Fruit fly (Drosophila melanogaster) whole organism, prepupa: Measurements from ENCODE around the gene TSG101.

Experiments used
- Blimp-1 ChIP-seq: fragments of 200-800 bp; sonication (Bioruptor generic); optimal IDR thresholded peaks from 3 replicates; lab custom pipeline; 2017; ENCODE audit warnings: missing biosample characterization, missing genetic modification characterization, mild to moderate bottlenecking, moderate library complexity, missing genetic modification reagents
- CG3032 ChIP-seq: fragments of 200-800 bp; optimal IDR thresholded peaks from 2 replicates; lab custom pipeline; 2019; ENCODE audit warnings: missing biosample characterization, mild to moderate bottlenecking, missing genetic modification characterization, moderate library complexity
- CG32006 ChIP-seq: fragments of 200-800 bp; sonication (Bioruptor generic); optimal IDR thresholded peaks from 3 replicates; lab custom pipeline; 2017; ENCODE audit warnings: missing biosample characterization, mild to moderate bottlenecking, missing genetic modification characterization
- CG6163 ChIP-seq: fragments of 200-800 bp; sonication (Bioruptor generic); IDR thresholded peaks from 3 replicates; pipeline ENCODE4 v1.3.6; 2022; ENCODE audit warnings: missing biosample characterization, missing genetic modification characterization
- CG6276 ChIP-seq: fragments of 200-800 bp; sonication (Bioruptor generic); optimal IDR thresholded peaks from 2 replicates; lab custom pipeline; 2017; ENCODE audit warnings: missing biosample characterization, mild to moderate bottlenecking, missing genetic modification characterization
- CG8632 ChIP-seq: fragments of 200-800 bp; sonication (Bioruptor generic); optimal IDR thresholded peaks from 3 replicates; lab custom pipeline; 2016; ENCODE audit warnings: missing biosample characterization, missing genetic modification characterization
- Ets96B ChIP-seq: fragments of 200-800 bp; optimal IDR thresholded peaks from 2 replicates; lab custom pipeline; 2019; ENCODE audit warnings: missing biosample characterization, mild to moderate bottlenecking, missing genetic modification characterization, moderate library complexity
- Hr39 ChIP-seq: fragments of 200-800 bp; sonication (Bioruptor generic); optimal IDR thresholded peaks from 2 replicates; lab custom pipeline; 2016; ENCODE audit warnings: missing biosample characterization, missing genetic modification characterization
- Met ChIP-seq: fragments of 200-800 bp; sonication (Bioruptor generic); optimal IDR thresholded peaks from 3 replicates; lab custom pipeline; 2016; ENCODE audit warnings: missing biosample characterization, missing genetic modification characterization
- OdsH ChIP-seq: fragments of 200-800 bp; sonication (Bioruptor generic); optimal IDR thresholded peaks from 3 replicates; lab custom pipeline; 2016; ENCODE audit warnings: missing biosample characterization, missing genetic modification characterization
- achi ChIP-seq: fragments of 200-800 bp; sonication (Bioruptor generic); optimal IDR thresholded peaks from 3 replicates; lab custom pipeline; 2016; ENCODE audit warnings: missing biosample characterization, missing genetic modification characterization
- fd85E ChIP-seq: fragments of 200-800 bp; sonication (Bioruptor generic); optimal IDR thresholded peaks from 3 replicates; lab custom pipeline; 2016; ENCODE audit warnings: missing biosample characterization, missing genetic modification characterization
- salr ChIP-seq, 2 experiments: fragments of 200-800 bp; sonication (Bioruptor generic); optimal IDR thresholded peaks; 3 replicates each; lab custom pipeline; 2016 to 2018; ENCODE audit warnings: missing biosample characterization in 2 of 2, missing genetic modification characterization in 2 of 2, mild to moderate bottlenecking in 1 of 2
- spab ChIP-seq: fragments of 200-800 bp; sonication (Bioruptor generic); optimal IDR thresholded peaks from 2 replicates; lab custom pipeline; 2017; ENCODE audit warnings: missing biosample characterization, mild to moderate bottlenecking, missing genetic modification characterization, missing genetic modification reagents

DNA sequence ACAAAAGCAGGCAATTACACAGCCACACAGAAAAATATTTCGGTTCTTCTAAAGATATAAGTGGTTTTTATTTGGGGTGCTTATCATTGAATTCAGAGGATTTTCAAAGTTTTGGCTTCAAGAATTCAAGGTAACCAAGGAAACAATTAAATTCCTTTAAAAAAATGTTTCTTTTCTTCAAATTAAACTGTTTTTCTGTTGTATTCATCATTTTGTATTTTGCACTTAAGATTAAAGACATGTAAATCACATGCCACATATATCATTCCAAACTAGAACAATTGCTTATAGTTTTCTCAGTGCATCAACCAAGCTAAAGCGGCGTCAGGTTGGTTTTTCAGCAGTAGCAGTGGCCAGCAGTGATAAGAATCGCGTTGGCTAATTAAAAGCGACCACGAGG lies 1.6 kb upstream of the TSG101 start:
- TF ChIP-seq CG3032 (peak; percentile 5), Met (no peak), fd85E (no peak), achi (no peak), CG6163 (GFP tag; lab: Robert Waterston, UW) (no peak), CG8632 (peak; percentile 3), OdsH (GFP tag; lab: Kevin White, UChicago) (no peak), salr (GFP tag; optimal IDR thresholded peaks at IDR 0.05; lab: Kevin White, UChicago) (no peak), Blimp-1 (GFP tag; lab: Kevin White, UChicago) (no peak), Ets96B (tag; lab: Kevin White, UChicago) (no peak), spab (GFP tag; lab: Kevin White, UChicago) (peak; percentile 16), Hr39 (GFP tag; lab: Kevin White, UChicago) (no peak), CG6276 (no peak), CG32006 (GFP tag; lab: Kevin White, UChicago) (no peak)
